Worm (Caenorhabditis elegans): ENCODE measurements around the gene dmd-6.

Gene dmd-6

ce11 chrIV:14587589-14587988 is 28.8 kb upstream of the dmd-6 start:
- TF ChIP-seq klf-2 (GFP tag; conservative IDR thresholded peaks at IDR 0.05) (no peak), ztf-29 (GFP tag; IDR thresholded peaks at IDR 0.05) (no peak), med-1 (GFP tag; optimal IDR thresholded peaks at IDR 0.05; ENCODE audit: insufficient read depth) (no peak), ref-1 (GFP tag; conservative IDR thresholded peaks at IDR 0.05) (no peak), cog-1 (tag; optimal IDR thresholded peaks at IDR 0.05) (no peak)

- TF ChIP-seq ztf-23 (GFP tag; IDR thresholded peaks at IDR 0.05) (no peak), klf-2 (GFP tag; conservative IDR thresholded peaks at IDR 0.05) (no peak), med-1 (GFP tag; optimal IDR thresholded peaks at IDR 0.05; ENCODE audit: insufficient read depth) (no peak)
These were observed 22.2 kb upstream of the dmd-6 start for ce11 chrIV:14594249-14594648.

ce11 chrIV:14599321-14599720 is 17.1 kb upstream of the dmd-6 start:
- TF ChIP-seq med-1 (GFP tag; optimal IDR thresholded peaks at IDR 0.05; ENCODE audit: insufficient read depth) = no peak

ce11 chrIV:14603022-14603421 is 13.4 kb upstream of the dmd-6 start:
- no peak for TF ChIP-seq ref-1 (GFP tag; conservative IDR thresholded peaks at IDR 0.05)
- no peak for TF ChIP-seq klf-2 (GFP tag; conservative IDR thresholded peaks at IDR 0.05)
- TF ChIP-seq T22C8.4 (GFP tag; IDR thresholded peaks at IDR 0.05) = no peak
- no peak for TF ChIP-seq ztf-29 (GFP tag; IDR thresholded peaks at IDR 0.05)
- no peak for TF ChIP-seq med-1 (GFP tag; optimal IDR thresholded peaks at IDR 0.05; ENCODE audit: insufficient read depth)
- no peak for TF ChIP-seq flt-1 (GFP tag; IDR thresholded peaks at IDR 0.05)
- no peak for TF ChIP-seq ztf-23 (GFP tag; IDR thresholded peaks at IDR 0.05)
- TF ChIP-seq cog-1 (tag; optimal IDR thresholded peaks at IDR 0.05) = no peak
- TF ChIP-seq tab-1 (GFP tag; IDR thresholded peaks at IDR 0.05) = no peak

- TF ChIP-seq cog-1 (tag; optimal IDR thresholded peaks at IDR 0.05) (no peak), ref-1 (GFP tag; conservative IDR thresholded peaks at IDR 0.05) (no peak), ztf-23 (GFP tag; IDR thresholded peaks at IDR 0.05) (no peak), med-1 (GFP tag; optimal IDR thresholded peaks at IDR 0.05; ENCODE audit: insufficient read depth) (no peak), flt-1 (GFP tag; IDR thresholded peaks at IDR 0.05) (no peak), ztf-29 (GFP tag; IDR thresholded peaks at IDR 0.05) (no peak), T22C8.4 (GFP tag; IDR thresholded peaks at IDR 0.05) (no peak), tab-1 (GFP tag; IDR thresholded peaks at IDR 0.05) (no peak), klf-2 (GFP tag; conservative IDR thresholded peaks at IDR 0.05) (no peak)
These were observed 11.3 kb upstream of the dmd-6 start for ce11 chrIV:14605143-14605542.

- TF ChIP-seq klf-2 (GFP tag; conservative IDR thresholded peaks at IDR 0.05) = no peak
- no peak for TF ChIP-seq flt-1 (GFP tag; IDR thresholded peaks at IDR 0.05)
- no peak for TF ChIP-seq T22C8.4 (GFP tag; IDR thresholded peaks at IDR 0.05)
- TF ChIP-seq med-1 (GFP tag; optimal IDR thresholded peaks at IDR 0.05; ENCODE audit: insufficient read depth) = no peak
- no peak for TF ChIP-seq ztf-29 (GFP tag; IDR thresholded peaks at IDR 0.05)
- TF ChIP-seq cog-1 (tag; optimal IDR thresholded peaks at IDR 0.05) = no peak
- no peak for TF ChIP-seq ref-1 (GFP tag; conservative IDR thresholded peaks at IDR 0.05)
- no peak for TF ChIP-seq tab-1 (GFP tag; IDR thresholded peaks at IDR 0.05)
- TF ChIP-seq ztf-23 (GFP tag; IDR thresholded peaks at IDR 0.05) = no peak
These were observed 9.9 kb upstream of the dmd-6 start for ce11 chrIV:14606469-14606868.

- TF ChIP-seq klf-2 (GFP tag; conservative IDR thresholded peaks at IDR 0.05) (no peak), med-1 (GFP tag; optimal IDR thresholded peaks at IDR 0.05; ENCODE audit: insufficient read depth) (no peak), ztf-23 (GFP tag; IDR thresholded peaks at IDR 0.05) (no peak), flt-1 (GFP tag; IDR thresholded peaks at IDR 0.05) (no peak), cog-1 (tag; optimal IDR thresholded peaks at IDR 0.05) (no peak), tab-1 (GFP tag; IDR thresholded peaks at IDR 0.05) (no peak), T22C8.4 (GFP tag; IDR thresholded peaks at IDR 0.05) (no peak), ref-1 (GFP tag; conservative IDR thresholded peaks at IDR 0.05) (no peak), ztf-29 (GFP tag; IDR thresholded peaks at IDR 0.05) (no peak)
These were observed 7.8 kb upstream of the dmd-6 start for ce11 chrIV:14608605-14609004.

ce11 chrIV:14609774-14610173 is 6.6 kb upstream of the dmd-6 start:
- TF ChIP-seq ref-1 (GFP tag; conservative IDR thresholded peaks at IDR 0.05) (no peak), cog-1 (tag; optimal IDR thresholded peaks at IDR 0.05) (no peak), klf-2 (GFP tag; conservative IDR thresholded peaks at IDR 0.05) (no peak)

- no peak for TF ChIP-seq T22C8.4 (GFP tag; IDR thresholded peaks at IDR 0.05)
- no peak for TF ChIP-seq tab-1 (GFP tag; IDR thresholded peaks at IDR 0.05)
- TF ChIP-seq ztf-29 (GFP tag; IDR thresholded peaks at IDR 0.05) = no peak
- no peak for TF ChIP-seq cog-1 (tag; optimal IDR thresholded peaks at IDR 0.05)
- TF ChIP-seq flt-1 (GFP tag; IDR thresholded peaks at IDR 0.05) = no peak
- no peak for TF ChIP-seq klf-2 (GFP tag; conservative IDR thresholded peaks at IDR 0.05)
- no peak for TF ChIP-seq med-1 (GFP tag; optimal IDR thresholded peaks at IDR 0.05; ENCODE audit: insufficient read depth)
- TF ChIP-seq ref-1 (GFP tag; conservative IDR thresholded peaks at IDR 0.05) = no peak
- no peak for TF ChIP-seq ztf-23 (GFP tag; IDR thresholded peaks at IDR 0.05)
These were observed 5.3 kb upstream of the dmd-6 start for ce11 chrIV:14610942-14611724.

- TF ChIP-seq cog-1 (tag; optimal IDR thresholded peaks at IDR 0.05) (no peak), ref-1 (GFP tag; conservative IDR thresholded peaks at IDR 0.05) (no peak), ztf-23 (GFP tag; IDR thresholded peaks at IDR 0.05) (no peak), T22C8.4 (GFP tag; IDR thresholded peaks at IDR 0.05) (no peak), ztf-29 (GFP tag; IDR thresholded peaks at IDR 0.05) (no peak; the same call in 1 of the 2 replicates)
These were observed 4.4 kb upstream of the dmd-6 start for ce11 chrIV:14611892-14612497.
